Worm (Caenorhabditis elegans): ENCODE results near the gene nhr-101.

ce11 chrV:11572803-11573490 lies 2.7 kb downstream of the nhr-101 start, which contains the start of the genes H12C20.7 and nhr-68:
- TF ChIP-seq ztf-22 (GFP tag; optimal IDR thresholded peaks at IDR 0.05) (peak; percentile 97), ceh-100 (GFP tag; IDR thresholded peaks at IDR 0.05) (no peak), dpl-1 (GFP tag; optimal IDR thresholded peaks at IDR 0.05) (no peak), hlh-12 (tag; optimal IDR thresholded peaks at IDR 0.05) (no peak), nfya-1 (tag; optimal IDR thresholded peaks at IDR 0.05; ENCODE audit: borderline replicate concordance, insufficient read depth) (no peak), Y56A3A.18 (GFP tag; IDR thresholded peaks at IDR 0.05) (peak; percentile 40; the same call in 1 of the 2 replicates), tbp1 (GFP tag; optimal IDR thresholded peaks at IDR 0.05) (peak; percentile 70), chd-7 (tag; optimal IDR thresholded peaks at IDR 0.05) (peak; percentile 95), gei-17 (GFP tag; optimal IDR thresholded peaks at IDR 0.05) (peak; percentile 80)

Measured in whole organism, young adult.